Fruit fly (Drosophila melanogaster) whole organism: ENCODE data around the gene Ae2.
"Not testable (repeated sequence)": the region's sequence is repeated elsewhere in the genome, so short reads cannot be mapped to it uniquely, and the experiment has no call there.

ENCODE experiments used
- CG8478 ChIP-seq: fragments of >200 bp; optimal IDR thresholded peaks from 2 replicates; lab custom pipeline; 2018; ENCODE audit warnings: inconsistent platforms
- Dll ChIP-seq: fragments of >200 bp; optimal IDR thresholded peaks from 2 replicates; lab custom pipeline; 2017
- EcR ChIP-seq, 2 experiments: fragments of >200 bp; optimal IDR thresholded peaks; 2 replicates each; lab custom pipeline; 2017; ENCODE audit warnings: missing biosample characterization in 2 of 2, missing genetic modification characterization in 2 of 2, missing genetic modification reagents in 2 of 2
- pan ChIP-seq: fragments of >200 bp; optimal IDR thresholded peaks from 2 replicates; lab custom pipeline; 2017
- psq ChIP-seq: fragments of >200 bp; optimal IDR thresholded peaks from 2 replicates; lab custom pipeline; 2017
- usp ChIP-seq: fragments of >200 bp; optimal IDR thresholded peaks from 2 replicates; lab custom pipeline; 2017; ENCODE audit warnings: missing biosample characterization, missing genetic modification characterization, mixed read lengths

Ae2 gene

dm6 chr3L:9766364-9766763 lies 3.0 kb downstream of the Ae2 start:
- TF ChIP-seq pan (lab: Kevin White, UChicago) (no peak), EcR (GFP tag; optimal IDR thresholded peaks at IDR 0.05; lab: Kevin White, UChicago) (no peak), usp (GFP tag; lab: Kevin White, UChicago) (no peak), psq (no peak), CG8478 (lab: Kevin White, UChicago) (no peak), Dll (lab: Kevin White, UChicago) (no peak)

- TF ChIP-seq psq (no peak), usp (GFP tag; lab: Kevin White, UChicago) (no peak), Dll (lab: Kevin White, UChicago) (no peak), CG8478 (lab: Kevin White, UChicago) (no peak), EcR (GFP tag; optimal IDR thresholded peaks at IDR 0.05; lab: Kevin White, UChicago) (no peak), pan (lab: Kevin White, UChicago) (no peak)
These were observed 4.5 kb downstream of the Ae2 start for dm6 chr3L:9767636-9768358.

dm6 chr3L:9768385-9768784 lies 5.0 kb downstream of the Ae2 start:
- TF ChIP-seq psq (no peak), usp (GFP tag; lab: Kevin White, UChicago) (no peak), pan (lab: Kevin White, UChicago) (no peak), CG8478 (lab: Kevin White, UChicago) (no peak), EcR (GFP tag; optimal IDR thresholded peaks at IDR 0.05; lab: Kevin White, UChicago) (no peak), Dll (lab: Kevin White, UChicago) (no peak)

- TF ChIP-seq pan (lab: Kevin White, UChicago) (no peak), Dll (lab: Kevin White, UChicago) (no peak), usp (GFP tag; lab: Kevin White, UChicago) (no peak), psq (no peak), CG8478 (lab: Kevin White, UChicago) (no peak), EcR (GFP tag; optimal IDR thresholded peaks at IDR 0.05; lab: Kevin White, UChicago) (no peak)
These were observed 12.4 kb downstream of the Ae2 start for dm6 chr3L:9775728-9776127.

dm6 chr3L:9776804-9777393 lies 13.6 kb downstream of the Ae2 start:
- TF ChIP-seq usp (GFP tag; lab: Kevin White, UChicago) = no peak
- no peak for TF ChIP-seq Dll (lab: Kevin White, UChicago)
- TF ChIP-seq pan (lab: Kevin White, UChicago) = no peak
- no peak for TF ChIP-seq CG8478 (lab: Kevin White, UChicago)
- no peak for TF ChIP-seq psq
- TF ChIP-seq EcR (GFP tag; optimal IDR thresholded peaks at IDR 0.05; lab: Kevin White, UChicago) = no peak

dm6 chr3L:9786746-9787145 lies 23.4 kb downstream of the Ae2 start, which contains the start of gene CG32052:
TSS of gene CG32052 (plus strand) at chr3L:9787046.
- TF ChIP-seq psq (no peak), usp (GFP tag; lab: Kevin White, UChicago) (no peak), EcR (GFP tag; optimal IDR thresholded peaks at IDR 0.05; lab: Kevin White, UChicago) (no peak), Dll (lab: Kevin White, UChicago) (no peak), CG8478 (lab: Kevin White, UChicago) (no peak), pan (lab: Kevin White, UChicago) (no peak)

- TF ChIP-seq pan (lab: Kevin White, UChicago) (no peak), usp (GFP tag; lab: Kevin White, UChicago) (no peak), EcR (GFP tag; optimal IDR thresholded peaks at IDR 0.05; lab: Kevin White, UChicago) (no peak), CG8478 (lab: Kevin White, UChicago) (no peak), Dll (lab: Kevin White, UChicago) (no peak), psq (no peak)
These were observed 34.2 kb downstream of the Ae2 start, which contains the start of gene Zasp67 for dm6 chr3L:9797587-9797986. TSS of gene Zasp67 (minus strand) at chr3L:9797687.

dm6 chr3L:9798120-9798519 lies 34.8 kb downstream of the Ae2 start, which contains the start of gene Ilp1:
TSS of gene Ilp1 (plus strand) at chr3L:9798420.
- TF ChIP-seq EcR (GFP tag; optimal IDR thresholded peaks at IDR 0.05; lab: Kevin White, UChicago); CG8478 (lab: Kevin White, UChicago); psq: not testable (repeated sequence)

dm6 chr3L:9799398-9799797 lies 36.1 kb downstream of the Ae2 start, which contains the start of gene Ilp2:
TSS of gene Ilp2 (plus strand) at chr3L:9799698.
- TF ChIP-seq psq = no peak
- TF ChIP-seq pan (lab: Kevin White, UChicago) = no peak
- no peak for TF ChIP-seq Dll (lab: Kevin White, UChicago)
- TF ChIP-seq EcR (GFP tag; optimal IDR thresholded peaks at IDR 0.05; lab: Kevin White, UChicago) = no peak
- TF ChIP-seq CG8478 (lab: Kevin White, UChicago) = no peak
- no peak for TF ChIP-seq usp (GFP tag; lab: Kevin White, UChicago)

- TF ChIP-seq CG8478 (lab: Kevin White, UChicago) = no peak
- no peak for TF ChIP-seq EcR (GFP tag; optimal IDR thresholded peaks at IDR 0.05; lab: Kevin White, UChicago)
- TF ChIP-seq Dll (lab: Kevin White, UChicago) = no peak
These were observed 38.7 kb downstream of the Ae2 start, which contains the start of gene Ilp3 for dm6 chr3L:9802020-9802419. TSS of gene Ilp3 (minus strand) at chr3L:9802120.

- TF ChIP-seq Dll (lab: Kevin White, UChicago) (no peak), pan (lab: Kevin White, UChicago) (no peak), usp (GFP tag; lab: Kevin White, UChicago) (no peak), EcR (GFP tag; optimal IDR thresholded peaks at IDR 0.05; lab: Kevin White, UChicago) (no peak), psq (no peak), CG8478 (lab: Kevin White, UChicago) (no peak)
These were observed 40.8 kb downstream of the Ae2 start, which contains the start of gene Ilp4 for dm6 chr3L:9804125-9804524. TSS of gene Ilp4 (minus strand) at chr3L:9804263.
